Fruit fly (Drosophila melanogaster) whole organism, embryonic: ENCODE data around the gene Lasp.
A peak's percentile ranks its signal among the peaks of the same experiment; 100 is the strongest.

Experiments used
- CG10654 ChIP-seq: fragments of 200-800 bp; sonication (Bioruptor generic); optimal IDR thresholded peaks from 2 replicates; lab custom pipeline; 2016; ENCODE audit warnings: missing biosample characterization, missing genetic modification characterization
- CG11456 ChIP-seq: fragments of 200-800 bp; sonication (Bioruptor generic); IDR thresholded peaks from 3 replicates; pipeline ENCODE4 v1.3.6; 2022; ENCODE audit warnings: missing biosample characterization, missing genetic modification characterization
- CG13624 ChIP-seq: fragments of 200-800 bp; sonication (Bioruptor generic); optimal IDR thresholded peaks from 2 replicates; lab custom pipeline; 2016; ENCODE audit warnings: missing biosample characterization, missing genetic modification characterization
- CG17568 ChIP-seq: fragments of 200-800 bp; sonication (Bioruptor generic); optimal IDR thresholded peaks from 2 replicates; lab custom pipeline; 2018; ENCODE audit warnings: missing biosample characterization, mild to moderate bottlenecking, missing genetic modification characterization, moderate library complexity
- CG17802 ChIP-seq: fragments of 200-800 bp; sonication (Bioruptor generic); optimal IDR thresholded peaks from 2 replicates; lab custom pipeline; 2018; ENCODE audit warnings: missing biosample characterization, mild to moderate bottlenecking, missing genetic modification characterization, moderate library complexity
- CG17912 ChIP-seq: fragments of 200-800 bp; sonication (Bioruptor generic); optimal IDR thresholded peaks from 2 replicates; lab custom pipeline; 2018; ENCODE audit warnings: missing biosample characterization, mild to moderate bottlenecking, missing genetic modification characterization
- CG31441 ChIP-seq: fragments of 200-800 bp; sonication (Bioruptor generic); IDR thresholded peaks from 2 replicates; pipeline ENCODE4 v1.3.6; 2022; ENCODE audit warnings: missing biosample characterization, missing genetic modification characterization
- CG3163 ChIP-seq: fragments of 200-800 bp; sonication (Bioruptor generic); optimal IDR thresholded peaks from 3 replicates; lab custom pipeline; 2016; ENCODE audit warnings: missing biosample characterization, missing genetic modification characterization
- CG3281 ChIP-seq: fragments of 200-800 bp; sonication (Bioruptor generic); optimal IDR thresholded peaks from 3 replicates; lab custom pipeline; 2017; ENCODE audit warnings: missing biosample characterization, mild to moderate bottlenecking, missing genetic modification characterization
- CG3995 ChIP-seq: fragments of 200-800 bp; sonication (Bioruptor generic); optimal IDR thresholded peaks from 3 replicates; lab custom pipeline; 2016; ENCODE audit warnings: missing biosample characterization, missing genetic modification characterization
- CG4854 ChIP-seq: fragments of 200-800 bp; sonication (Bioruptor generic); optimal IDR thresholded peaks from 2 replicates; lab custom pipeline; 2016; ENCODE audit warnings: missing biosample characterization, missing genetic modification characterization, inconsistent platforms
- CG5180 ChIP-seq: fragments of 200-800 bp; sonication (Bioruptor generic); optimal IDR thresholded peaks from 3 replicates; lab custom pipeline; 2017; ENCODE audit warnings: missing biosample characterization, missing genetic modification characterization, mild to moderate bottlenecking, moderate library complexity, missing genetic modification reagents
- CG5245 ChIP-seq: fragments of 200-800 bp; sonication (Bioruptor generic); optimal IDR thresholded peaks from 3 replicates; lab custom pipeline; 2016; ENCODE audit warnings: missing biosample characterization, missing genetic modification characterization
- CG7556 ChIP-seq: fragments of 200-800 bp; sonication (Bioruptor generic); optimal IDR thresholded peaks from 2 replicates; lab custom pipeline; 2017; ENCODE audit warnings: missing biosample characterization, mild to moderate bottlenecking, missing genetic modification characterization
- CG8765 ChIP-seq: fragments of 200-800 bp; sonication (Bioruptor generic); IDR thresholded peaks from 2 replicates; pipeline ENCODE4 v1.3.6; 2022; ENCODE audit warnings: missing biosample characterization, missing genetic modification characterization
- CG9876 ChIP-seq: fragments of 200-800 bp; sonication (Bioruptor generic); optimal IDR thresholded peaks from 2 replicates; lab custom pipeline; 2016; ENCODE audit warnings: missing biosample characterization, missing genetic modification characterization
- CTCF ChIP-seq: fragments of 200-800 bp; sonication (Bioruptor generic); optimal IDR thresholded peaks from 2 replicates; lab custom pipeline; 2017; ENCODE audit warnings: missing biosample characterization, mild to moderate bottlenecking, missing genetic modification characterization, moderate library complexity
- Dbx ChIP-seq: fragments of 200-800 bp; sonication (Bioruptor generic); IDR thresholded peaks from 3 replicates; pipeline ENCODE4 v1.3.6; 2022; ENCODE audit warnings: missing biosample characterization, missing genetic modification characterization
- Dll ChIP-seq: fragments of 200-800 bp; sonication (Bioruptor generic); IDR thresholded peaks from 4 replicates; pipeline ENCODE4 v1.3.6; 2022; ENCODE audit warnings: missing biosample characterization, missing genetic modification characterization; ENCODE audit not compliant: partially characterized antibody
- Fer1 ChIP-seq: fragments of 200-800 bp; sonication (Bioruptor generic); optimal IDR thresholded peaks from 2 replicates; lab custom pipeline; 2017; ENCODE audit warnings: missing biosample characterization, mild to moderate bottlenecking, missing genetic modification characterization
- H2.0 ChIP-seq: fragments of 200-800 bp; sonication (Bioruptor generic); IDR thresholded peaks from 2 replicates; pipeline ENCODE4 v1.3.6; 2022; ENCODE audit warnings: missing biosample characterization, missing genetic modification characterization
- Lpt ChIP-seq: fragments of >200 bp; optimal IDR thresholded peaks from 2 replicates; lab custom pipeline; 2018; ENCODE audit warnings: missing biosample characterization, missing genetic modification characterization
- MESR4 ChIP-seq: fragments of 200-800 bp; sonication (Bioruptor generic); optimal IDR thresholded peaks from 2 replicates; lab custom pipeline; 2018; ENCODE audit warnings: missing biosample characterization, mild to moderate bottlenecking, missing genetic modification characterization, moderate library complexity
- Pdp1 ChIP-seq, 2 experiments: fragments of 200-800 bp; sonication (Bioruptor generic); optimal IDR thresholded peaks; 3 replicates each; lab custom pipeline; 2016; ENCODE audit warnings: missing biosample characterization in 2 of 2, missing genetic modification characterization in 2 of 2, mild to moderate bottlenecking in 1 of 2, moderate library complexity in 1 of 2
- Stat92E ChIP-seq, 3 experiments: fragments of >200 bp in 2 of 3; fragments of 200-800 bp in 1 of 3; sonication (Bioruptor generic) in 1 of 3; optimal IDR thresholded peaks; 2 replicates each; lab custom pipeline; 2017 to 2019; ENCODE audit warnings: missing biosample characterization in 3 of 3, missing genetic modification characterization in 3 of 3, mild to moderate bottlenecking in 1 of 3, moderate library complexity in 1 of 3
- Taf1 ChIP-seq: fragments of 200-800 bp; sonication (Bioruptor generic); IDR thresholded peaks from 2 replicates; pipeline ENCODE4 v1.3.6; 2022; ENCODE audit warnings: missing biosample characterization, missing genetic modification characterization
- eve ChIP-seq, 2 experiments: fragments of >200 bp; optimal IDR thresholded peaks; 2 replicates each; lab custom pipeline; 2017; ENCODE audit warnings: missing biosample characterization in 2 of 2, missing genetic modification characterization in 2 of 2
- ftz-f1 ChIP-seq: fragments of 200-800 bp; sonication (Bioruptor generic); optimal IDR thresholded peaks from 2 replicates; lab custom pipeline; 2016; ENCODE audit warnings: missing biosample characterization, missing genetic modification characterization
- ham ChIP-seq: fragments of 200-800 bp; sonication (Bioruptor generic); IDR thresholded peaks from 2 replicates; pipeline ENCODE4 v1.3.6; 2022; ENCODE audit warnings: missing biosample characterization, missing genetic modification characterization
- hb ChIP-seq: fragments of 200-800 bp; sonication (Bioruptor generic); IDR thresholded peaks from 3 replicates; pipeline ENCODE4 v1.3.6; 2022; ENCODE audit warnings: missing biosample characterization, missing genetic modification characterization; ENCODE audit not compliant: partially characterized antibody
- hbn ChIP-seq: fragments of 200-800 bp; sonication (Bioruptor generic); IDR thresholded peaks from 2 replicates; pipeline ENCODE4 v1.3.6; 2022; ENCODE audit warnings: missing biosample characterization, missing genetic modification characterization; ENCODE audit not compliant: partially characterized antibody
- her ChIP-seq: fragments of 200-800 bp; sonication (Bioruptor generic); optimal IDR thresholded peaks from 2 replicates; lab custom pipeline; 2016; ENCODE audit warnings: missing biosample characterization, missing genetic modification characterization
- knrl ChIP-seq: fragments of 200-800 bp; sonication (Bioruptor generic); IDR thresholded peaks from 3 replicates; pipeline ENCODE4 v1.3.6; 2022; ENCODE audit warnings: missing biosample characterization, missing genetic modification characterization; ENCODE audit not compliant: partially characterized antibody
- maf-S ChIP-seq: fragments of 200-800 bp; sonication (Bioruptor generic); optimal IDR thresholded peaks from 2 replicates; lab custom pipeline; 2016; ENCODE audit warnings: missing biosample characterization, missing genetic modification characterization
- nom ChIP-seq: fragments of 200-800 bp; sonication (Bioruptor generic); optimal IDR thresholded peaks from 2 replicates; lab custom pipeline; 2017; ENCODE audit warnings: missing biosample characterization, missing genetic modification characterization, mild to moderate bottlenecking, moderate library complexity, missing genetic modification reagents
- oc ChIP-seq: fragments of 200-800 bp; sonication (Bioruptor generic); optimal IDR thresholded peaks from 2 replicates; lab custom pipeline; 2018; ENCODE audit warnings: missing biosample characterization, mild to moderate bottlenecking, missing genetic modification characterization, moderate library complexity
- pho ChIP-seq: fragments of 200-800 bp; sonication (Bioruptor generic); optimal IDR thresholded peaks from 2 replicates; lab custom pipeline; 2016; ENCODE audit warnings: missing biosample characterization, missing genetic modification characterization
- sens-2 ChIP-seq: fragments of 200-800 bp; sonication (Bioruptor generic); IDR thresholded peaks from 2 replicates; pipeline ENCODE4 v1.3.6; 2022; ENCODE audit warnings: missing biosample characterization, missing genetic modification characterization
- sima ChIP-seq: fragments of 200-800 bp; sonication (Bioruptor generic); optimal IDR thresholded peaks from 2 replicates; lab custom pipeline; 2016; ENCODE audit warnings: missing biosample characterization, missing genetic modification characterization
- slp2 ChIP-seq: fragments of 200-800 bp; sonication (Bioruptor generic); optimal IDR thresholded peaks from 2 replicates; lab custom pipeline; 2016; ENCODE audit warnings: missing biosample characterization, missing genetic modification characterization
- sug ChIP-seq: fragments of 200-800 bp; optimal IDR thresholded peaks from 2 replicates; lab custom pipeline; 2019; ENCODE audit warnings: missing biosample characterization, mild to moderate bottlenecking, missing genetic modification characterization, moderate library complexity
- z ChIP-seq: fragments of 200-800 bp; sonication (Bioruptor generic); IDR thresholded peaks from 3 replicates; pipeline ENCODE4 v1.3.6; 2022; ENCODE audit warnings: missing biosample characterization, missing genetic modification characterization

Gene Lasp

dm6 chr3L:16690055-16690454 lies 21.4 kb downstream of the Lasp start (continued):
- TF ChIP-seq CG5245 (GFP tag; lab: Kevin White, UChicago) (no peak), ftz-f1 (GFP tag; lab: Kevin White, UChicago) (no peak), Taf1 (GFP tag; lab: Robert Waterston, UW) (no peak), CG8765 (GFP tag; lab: Robert Waterston, UW) (no peak), CTCF (GFP tag; lab: Kevin White, UChicago) (no peak), oc (tag; lab: Kevin White, UChicago) (peak; percentile 28)

DNA sequence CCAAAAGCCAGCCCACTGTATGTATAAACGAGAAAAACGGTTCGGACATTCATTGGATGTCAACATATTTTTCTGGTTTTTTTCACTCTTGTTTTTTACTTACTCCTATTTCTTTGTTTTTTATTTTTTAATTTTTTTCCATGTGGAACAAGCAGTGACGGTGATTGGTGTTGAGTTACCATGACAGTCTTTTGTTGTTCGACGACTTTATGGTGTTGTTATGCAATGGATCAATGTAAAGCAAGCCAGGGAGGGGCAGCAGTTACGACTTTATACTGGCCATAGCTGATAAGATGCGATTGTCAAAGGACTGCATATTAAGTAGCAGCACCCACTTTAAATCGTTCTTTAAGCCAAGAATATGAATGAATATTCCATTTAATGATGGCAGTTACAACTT lies 22.0 kb downstream of the Lasp start:
- TF ChIP-seq H2.0 (GFP tag; lab: Robert Waterston, UW) (no peak), CG9876 (GFP tag; lab: Kevin White, UChicago) (no peak), Lpt (no peak), CG3281 (GFP tag; lab: Kevin White, UChicago) (no peak), Taf1 (GFP tag; lab: Robert Waterston, UW) (no peak), z (no peak), Dll (GFP tag; lab: Robert Waterston, UW) (no peak), hbn (GFP tag; lab: Robert Waterston, UW) (no peak), CG11456 (GFP tag; lab: Robert Waterston, UW) (no peak), CG4854 (no peak), Pdp1 (GFP tag; optimal IDR thresholded peaks at IDR 0.05; lab: Kevin White, UChicago) (peak in 1 of 2 experiments; percentile 54), slp2 (GFP tag; lab: Kevin White, UChicago) (no peak), sug (tag; lab: Kevin White, UChicago) (no peak), Stat92E (GFP tag; optimal IDR thresholded peaks at IDR 0.05; lab: Kevin White, UChicago) (no peak), nom (GFP tag; lab: Kevin White, UChicago) (peak; percentile 52), sima (GFP tag; lab: Kevin White, UChicago) (no peak), knrl (GFP tag; lab: Robert Waterston, UW) (no peak), MESR4 (GFP tag; lab: Kevin White, UChicago) (no peak), her (no peak), pho (no peak), eve (GFP tag; optimal IDR thresholded peaks at IDR 0.05; lab: Kevin White, UChicago) (peak in 1 of 2 experiments; percentile 48), maf-S (GFP tag; lab: Kevin White, UChicago) (no peak), CG17568 (GFP tag; lab: Kevin White, UChicago) (no peak)

dm6 chr3L:16683007-16683406 lies 28.5 kb downstream of the Lasp start:
- no peak for TF ChIP-seq Fer1 (GFP tag; lab: Kevin White, UChicago)
- TF ChIP-seq CG5180 = no peak
- TF ChIP-seq CG3163 = no peak
- TF ChIP-seq Dbx (GFP tag; lab: Robert Waterston, UW) = no peak
- no peak for TF ChIP-seq CG7556 (GFP tag; lab: Kevin White, UChicago)
- no peak for TF ChIP-seq sens-2 (GFP tag; lab: Robert Waterston, UW)
- no peak for TF ChIP-seq CG3995 (GFP tag; lab: Kevin White, UChicago)
- no peak for TF ChIP-seq ham (GFP tag; lab: Robert Waterston, UW)
- no peak for TF ChIP-seq CG10654 (GFP tag; lab: Kevin White, UChicago)
- no peak for TF ChIP-seq CG13624 (GFP tag; lab: Kevin White, UChicago)
- no peak for TF ChIP-seq CG31441 (GFP tag; lab: Robert Waterston, UW)
- TF ChIP-seq CG17912 = no peak
- TF ChIP-seq hb (GFP tag; lab: Robert Waterston, UW) = no peak
- no peak for TF ChIP-seq CG17802
